Worm (Caenorhabditis elegans) whole organism, L3 larva: ENCODE results near the gene C25H3.10.

Experiments
- R02D3.7 ChIP-seq: fragments of 150-350 bp; optimal IDR thresholded peaks from 2 replicates; lab custom pipeline; 2014; ENCODE audit warnings: missing biosample characterization, missing genetic modification characterization
- ZK546.5 ChIP-seq: sonication (generic microtip); optimal IDR thresholded peaks from 2 replicates; lab custom pipeline; 2017; ENCODE audit warnings: missing biosample characterization, missing genetic modification characterization
- aly-2 ChIP-seq: fragments of 150-350 bp; optimal IDR thresholded peaks from 2 replicates; lab custom pipeline; 2014; ENCODE audit warnings: missing biosample characterization, missing genetic modification characterization
- ama-1 ChIP-seq: fragments of 150-350 bp; optimal IDR thresholded peaks from 2 replicates; lab custom pipeline; 2018
- ceh-16 ChIP-seq: sonication (generic microtip); optimal IDR thresholded peaks from 2 replicates; lab custom pipeline; 2017; ENCODE audit warnings: missing biosample characterization, missing genetic modification characterization
- ceh-82 ChIP-seq: fragments of 150-350 bp; optimal IDR thresholded peaks from 2 replicates; lab custom pipeline; 2014; ENCODE audit warnings: missing biosample characterization, missing genetic modification characterization
- ceh-9 ChIP-seq: sonication (generic microtip); optimal IDR thresholded peaks from 2 replicates; lab custom pipeline; 2018; ENCODE audit warnings: missing biosample characterization, missing genetic modification characterization
- daf-12 ChIP-seq: fragments of 150-350 bp; optimal IDR thresholded peaks from 2 replicates; lab custom pipeline; 2014; ENCODE audit warnings: missing biosample characterization, missing genetic modification reagents, missing genetic modification characterization
- egl-27 ChIP-seq: sonication (generic microtip); optimal IDR thresholded peaks from 4 replicates; lab custom pipeline; 2017; ENCODE audit warnings: missing biosample characterization, missing genetic modification reagents, missing genetic modification characterization
- egl-5 ChIP-seq: fragments of 150-350 bp; optimal IDR thresholded peaks from 2 replicates; lab custom pipeline; 2017; ENCODE audit warnings: missing biosample characterization, missing genetic modification reagents, missing genetic modification characterization, inconsistent platforms
- elt-2 ChIP-seq: sonication (generic microtip); optimal IDR thresholded peaks from 2 replicates; lab custom pipeline; 2016; ENCODE audit warnings: missing genetic modification reagents, mild to moderate bottlenecking, missing genetic modification characterization, missing compliant biosample characterization
- elt-3 ChIP-seq, 3 experiments: fragments of 150-350 bp in 1 of 3; sonication (generic microtip) in 2 of 3; optimal IDR thresholded peaks; 2 replicates in 2 of 3; 4 replicates in 1 of 3; lab custom pipeline; 2014 to 2017; ENCODE audit warnings: missing biosample characterization in 3 of 3, missing genetic modification characterization in 3 of 3
- eor-1 ChIP-seq, 2 experiments: fragments of 150-350 bp; optimal IDR thresholded peaks; 2 replicates each; lab custom pipeline; 2014 to 2018; ENCODE audit warnings: missing biosample characterization in 2 of 2, missing genetic modification characterization in 2 of 2
- fkh-10 ChIP-seq: sonication (generic microtip); optimal IDR thresholded peaks from 2 replicates; lab custom pipeline; 2017; ENCODE audit warnings: missing biosample characterization, missing genetic modification reagents, missing genetic modification characterization
- fkh-2 ChIP-seq: fragments of 150-350 bp; optimal IDR thresholded peaks from 2 replicates; lab custom pipeline; 2014; ENCODE audit warnings: missing biosample characterization, missing genetic modification reagents, missing genetic modification characterization
- fos-1 ChIP-seq: fragments of 150-350 bp; optimal IDR thresholded peaks from 2 replicates; lab custom pipeline; 2014; ENCODE audit warnings: missing biosample characterization, missing genetic modification characterization
- hmg-11 ChIP-seq: sonication (generic microtip); optimal IDR thresholded peaks from 2 replicates; lab custom pipeline; 2016; ENCODE audit warnings: missing genetic modification characterization, missing compliant biosample characterization
- lin-15B ChIP-seq: fragments of 150-350 bp; optimal IDR thresholded peaks from 2 replicates; lab custom pipeline; 2014; ENCODE audit warnings: missing biosample characterization, missing genetic modification characterization
- lin-39 ChIP-seq: fragments of 150-350 bp; optimal IDR thresholded peaks from 2 replicates; lab custom pipeline; 2018; ENCODE audit warnings: missing biosample characterization, missing genetic modification reagents, missing genetic modification characterization
- lsy-12 ChIP-seq: sonication (generic microtip); optimal IDR thresholded peaks from 2 replicates; lab custom pipeline; 2016; ENCODE audit warnings: mild to moderate bottlenecking, missing genetic modification characterization, missing compliant biosample characterization
- mdl-1 ChIP-seq: fragments of 150-350 bp; optimal IDR thresholded peaks from 2 replicates; lab custom pipeline; 2014; ENCODE audit warnings: missing biosample characterization, missing genetic modification characterization
- mml-1 ChIP-seq: fragments of 150-350 bp; sonication (generic microtip); optimal IDR thresholded peaks from 3 replicates; lab custom pipeline; 2014; ENCODE audit warnings: missing biosample characterization, missing genetic modification characterization
- nfya-1 ChIP-seq: sonication (generic microtip); optimal IDR thresholded peaks from 2 replicates; lab custom pipeline; 2017; ENCODE audit warnings: missing genetic modification characterization, mild to moderate bottlenecking, missing compliant biosample characterization, antibody characterized with exemption, moderate library complexity; ENCODE audit not compliant: insufficient read depth
- nhr-11 ChIP-seq: fragments of 150-350 bp; optimal IDR thresholded peaks from 2 replicates; lab custom pipeline; 2014; ENCODE audit warnings: missing biosample characterization, missing genetic modification characterization
- nhr-23 ChIP-seq: fragments of 150-350 bp; optimal IDR thresholded peaks from 2 replicates; lab custom pipeline; 2014; ENCODE audit warnings: missing biosample characterization, missing genetic modification reagents, missing genetic modification characterization
- nhr-237 ChIP-seq: fragments of 150-350 bp; optimal IDR thresholded peaks from 2 replicates; lab custom pipeline; 2014; ENCODE audit warnings: missing biosample characterization, missing genetic modification characterization
- nhr-25 ChIP-seq: sonication (generic microtip); optimal IDR thresholded peaks from 2 replicates; lab custom pipeline; 2017; ENCODE audit warnings: missing biosample characterization, missing genetic modification characterization
- nhr-43 ChIP-seq: sonication (generic microtip); optimal IDR thresholded peaks from 2 replicates; lab custom pipeline; 2016; ENCODE audit warnings: mild to moderate bottlenecking, missing genetic modification characterization, missing compliant biosample characterization; ENCODE audit not compliant: poor library complexity, severe bottlenecking
- nhr-67 ChIP-seq: fragments of 150-350 bp; optimal IDR thresholded peaks from 2 replicates; lab custom pipeline; 2014; ENCODE audit warnings: missing biosample characterization, missing genetic modification characterization
- nhr-76 ChIP-seq: fragments of 150-350 bp; sonication (generic microtip); optimal IDR thresholded peaks from 5 replicates; lab custom pipeline; 2014; ENCODE audit warnings: missing biosample characterization, missing genetic modification characterization
- pha-4 ChIP-seq: fragments of 150-350 bp; optimal IDR thresholded peaks from 2 replicates; lab custom pipeline; 2014; ENCODE audit warnings: missing biosample characterization, missing genetic modification reagents, missing genetic modification characterization
- pqm-1 ChIP-seq: fragments of 150-350 bp; optimal IDR thresholded peaks from 2 replicates; lab custom pipeline; 2017; ENCODE audit warnings: missing biosample characterization, missing genetic modification characterization, inconsistent platforms
- sea-2 ChIP-seq: fragments of 150-350 bp; sonication (generic microtip); optimal IDR thresholded peaks from 4 replicates; lab custom pipeline; 2014; ENCODE audit warnings: missing biosample characterization, missing genetic modification reagents, missing genetic modification characterization
- skn-1 ChIP-seq: fragments of 150-350 bp; optimal IDR thresholded peaks from 2 replicates; lab custom pipeline; 2014; ENCODE audit warnings: missing biosample characterization, missing genetic modification characterization
- snpc-4 ChIP-seq: fragments of 150-350 bp; optimal IDR thresholded peaks from 2 replicates; lab custom pipeline; 2014; ENCODE audit warnings: missing biosample characterization, missing genetic modification characterization
- unc-39 ChIP-seq: sonication (generic microtip); optimal IDR thresholded peaks from 4 replicates; lab custom pipeline; 2017; ENCODE audit warnings: missing biosample characterization, missing genetic modification characterization
- zag-1 ChIP-seq: fragments of 150-350 bp; optimal IDR thresholded peaks from 2 replicates; lab custom pipeline; 2014; ENCODE audit warnings: missing biosample characterization, missing genetic modification characterization
- ztf-11 ChIP-seq: fragments of 150-350 bp; optimal IDR thresholded peaks from 2 replicates; lab custom pipeline; 2014; ENCODE audit warnings: missing biosample characterization, missing genetic modification characterization
- ztf-4 ChIP-seq: fragments of 150-350 bp; optimal IDR thresholded peaks from 2 replicates; lab custom pipeline; 2014; ENCODE audit warnings: missing biosample characterization, missing genetic modification characterization

Gene C25H3.10

DNA sequence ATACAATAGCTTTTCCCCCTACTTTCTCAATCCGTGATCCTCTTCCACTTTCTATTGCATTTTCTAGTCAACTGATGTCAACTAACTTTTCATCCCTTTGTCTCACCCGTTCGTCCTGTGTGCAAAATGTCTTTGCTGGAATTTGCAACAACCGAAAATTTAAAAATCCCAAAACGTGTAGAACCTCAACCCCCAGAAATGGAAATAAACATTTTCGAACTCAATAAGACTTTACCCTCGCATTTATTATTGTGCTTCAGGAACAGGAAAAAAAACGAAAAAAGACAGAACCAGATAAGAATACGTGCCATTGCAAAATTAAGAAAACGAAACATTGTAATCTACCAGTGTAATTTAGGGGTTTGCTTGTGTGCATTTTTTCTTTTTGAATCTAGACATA lies 13.4 kb upstream of the C25H3.10 start:
- TF ChIP-seq ama-1 (lab: Kevin White, UChicago) (peak; percentile 33), ztf-4 (tag; lab: Kevin White, UChicago) (peak; percentile 44), elt-2 (peak; percentile 22), hmg-11 (no peak)
- TF ChIP-seq, all 47 proteins: peak for 3

DNA sequence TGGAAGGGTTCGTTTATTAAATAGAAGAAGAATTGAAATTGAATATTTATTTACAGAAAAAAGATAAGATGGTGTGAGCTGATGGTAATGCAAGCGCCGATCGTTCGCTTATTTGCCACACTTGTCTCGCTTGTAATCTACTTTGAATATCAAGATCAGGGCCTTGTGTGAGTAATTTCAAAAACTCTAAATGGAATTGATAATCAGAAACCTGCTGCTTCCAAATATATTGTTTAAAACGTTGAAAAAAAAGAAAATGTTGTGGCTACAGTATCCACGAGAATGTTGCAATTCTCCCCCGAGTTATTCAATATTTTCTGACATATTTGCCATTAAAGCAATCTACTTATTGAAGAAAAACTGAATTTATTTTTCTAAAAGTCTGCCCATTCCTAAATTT lies 12.1 kb upstream of the C25H3.10 start:
- TF ChIP-seq nhr-237 = no peak
- TF ChIP-seq, all 47 proteins: peak for 0

DNA sequence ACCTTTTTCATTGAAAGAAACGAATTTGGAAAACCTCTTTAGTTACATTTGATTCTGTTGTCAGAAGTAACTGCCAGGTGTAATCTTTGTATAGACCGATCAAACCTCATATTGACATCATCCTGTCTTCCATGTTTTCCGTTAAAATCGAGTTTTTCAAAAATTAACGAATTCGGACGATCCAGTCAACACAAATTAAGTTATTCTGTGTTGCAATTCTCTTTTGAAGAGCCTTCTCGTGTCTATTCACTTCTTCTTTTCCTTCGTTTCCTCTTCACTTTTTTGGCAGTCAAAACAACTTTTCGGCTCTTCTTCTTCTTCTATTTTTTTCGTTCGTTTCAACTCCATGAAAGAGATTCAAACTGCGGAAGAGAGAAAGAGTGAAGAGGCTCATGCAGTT lies 9.4 kb upstream of the C25H3.10 start:
- TF ChIP-seq nhr-11 (tag; lab: Kevin White, UChicago) (no peak), nhr-67 (tag; lab: Kevin White, UChicago) (no peak), aly-2 (tag; lab: Kevin White, UChicago) (no peak), nhr-237 (no peak), fkh-10 (GFP tag; lab: Kevin White, UChicago) (peak; percentile 95), elt-3 (tag; optimal IDR thresholded peaks at IDR 0.05; lab: Kevin White, UChicago) (no peak), nfya-1 (peak; percentile 18), egl-27 (no peak), daf-12 (no peak)

DNA sequence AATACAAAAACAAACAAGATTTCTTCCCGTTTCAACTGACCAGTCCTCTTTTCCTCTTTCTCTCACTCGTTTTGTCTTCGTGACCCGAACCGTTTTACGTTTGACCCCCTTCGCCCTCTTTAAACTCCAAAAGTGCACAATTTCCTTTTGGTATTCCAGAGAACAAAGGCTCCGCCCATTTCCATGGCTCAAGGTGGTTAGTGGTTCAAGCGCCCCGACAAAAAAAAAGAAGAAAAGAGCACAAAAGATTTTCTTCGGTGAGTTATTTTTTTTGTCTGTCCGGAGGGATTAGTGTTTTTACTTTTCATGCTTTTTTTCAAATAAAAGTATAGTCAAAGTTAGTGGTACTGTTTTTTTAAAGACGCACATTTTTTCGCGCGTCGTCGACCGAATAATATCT lies 8.8 kb upstream of the C25H3.10 start, which contains the start of gene osta-2:
Gene osta-2 (plus strand): TSS at position 160 of the 400 bp plus-strand sequence.
- TF ChIP-seq nfya-1 (peak; percentile 41), ceh-16 (tag; lab: Kevin White, UChicago) (no peak), nhr-23 (tag; lab: Kevin White, UChicago) (no peak), egl-5 (tag; lab: Kevin White, UChicago) (peak; percentile 6), pha-4 (tag; lab: Kevin White, UChicago) (peak; percentile 25)

DNA sequence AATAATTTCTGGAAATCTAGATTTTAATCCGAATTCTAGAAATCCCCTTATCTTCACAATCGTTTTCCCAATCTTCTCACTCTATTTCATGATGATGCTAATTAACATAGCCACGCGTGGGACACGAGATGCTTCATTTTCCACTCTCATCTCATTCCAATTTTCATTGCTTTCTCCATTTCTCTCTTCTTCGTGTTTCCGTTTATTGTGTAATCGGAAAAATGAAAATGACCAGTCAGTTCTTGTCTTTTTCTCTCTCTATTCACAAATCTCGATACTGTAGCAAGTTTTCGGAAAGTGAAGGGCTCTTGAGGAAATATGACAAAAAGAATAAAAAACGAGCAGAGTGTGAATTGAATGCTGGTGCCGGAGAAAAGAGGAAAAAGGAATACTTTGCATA lies 5.7 kb upstream of the C25H3.10 start:
- TF ChIP-seq ZK546.5 (tag; lab: Kevin White, UChicago) = no peak
- TF ChIP-seq zag-1 (tag; lab: Kevin White, UChicago) = no peak
- peak; percentile 6 for TF ChIP-seq egl-5 (tag; lab: Kevin White, UChicago)

DNA sequence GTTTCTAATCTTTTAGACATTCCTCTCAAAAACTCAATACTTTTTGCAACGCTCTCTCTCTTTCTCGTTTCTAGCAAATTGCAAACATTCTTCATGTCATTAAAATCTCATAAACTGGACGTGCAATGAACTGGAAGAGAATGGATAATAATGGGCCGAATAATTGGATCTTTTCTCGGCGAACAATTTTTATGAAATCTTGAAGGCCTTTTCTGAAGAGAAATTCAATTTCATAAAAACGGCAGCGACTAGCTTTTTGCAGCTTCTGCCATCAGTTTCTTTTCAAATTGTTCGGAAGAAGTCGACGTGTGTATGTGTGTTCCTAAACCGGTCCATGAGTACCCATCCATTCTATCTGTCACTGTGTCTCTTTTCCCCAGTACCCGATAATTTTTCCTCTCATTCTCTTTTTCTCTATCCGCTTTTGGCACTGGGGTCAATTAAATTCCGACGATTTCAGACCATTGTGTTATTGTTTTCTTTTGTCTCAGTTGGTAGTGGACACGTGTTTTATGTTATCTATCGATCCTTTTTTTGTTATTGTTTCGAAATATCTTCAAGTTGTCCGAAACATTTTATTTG lies 3.9 kb upstream of the C25H3.10 start:
- no peak for TF ChIP-seq ceh-16 (tag; lab: Kevin White, UChicago)
- TF ChIP-seq nhr-25 (tag; lab: Kevin White, UChicago) = peak; percentile 62
- TF ChIP-seq egl-5 (tag; lab: Kevin White, UChicago) = peak; percentile 91
- peak; percentile 30 for TF ChIP-seq hmg-11
- TF ChIP-seq snpc-4 (tag; lab: Kevin White, UChicago) = peak; percentile 11
- TF ChIP-seq pqm-1 (tag; lab: Kevin White, UChicago) = no peak
- TF ChIP-seq nhr-23 (tag; lab: Kevin White, UChicago) = peak; percentile 13
- TF ChIP-seq ceh-9 (tag; lab: Kevin White, UChicago) = no peak

DNA sequence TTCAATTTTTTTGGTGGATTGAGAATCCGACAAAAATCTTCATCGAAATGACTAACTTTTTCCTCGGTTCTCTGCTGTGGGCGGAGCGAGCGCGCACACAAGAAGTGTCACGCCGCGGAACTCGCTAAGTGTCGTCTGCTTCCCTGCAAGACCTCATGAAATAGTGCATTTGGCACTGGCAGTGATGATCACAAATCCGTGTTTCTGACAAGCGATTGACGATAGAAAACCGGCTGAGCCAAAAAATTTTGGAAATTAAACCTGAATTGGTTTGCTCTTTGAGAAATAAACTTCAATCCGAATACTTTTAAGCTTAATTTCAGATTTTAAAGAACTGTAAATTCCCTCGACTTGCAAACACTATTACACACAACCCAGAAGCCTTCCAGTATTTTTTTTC lies 2.7 kb upstream of the C25H3.10 start:
- TF ChIP-seq nhr-237 = no peak
- peak; percentile 0 for TF ChIP-seq lsy-12 (tag; lab: Kevin White, UChicago)
- TF ChIP-seq nhr-11 (tag; lab: Kevin White, UChicago) = no peak
- peak; percentile 40 for TF ChIP-seq ceh-82
- TF ChIP-seq aly-2 (tag; lab: Kevin White, UChicago) = peak; percentile 81
- TF ChIP-seq lin-15B (tag; lab: Kevin White, UChicago) = peak; percentile 29
- no peak for TF ChIP-seq egl-5 (tag; lab: Kevin White, UChicago)
- no peak for TF ChIP-seq ceh-16 (tag; lab: Kevin White, UChicago)
- TF ChIP-seq pqm-1 (tag; lab: Kevin White, UChicago) = peak; percentile 40
- no peak for TF ChIP-seq unc-39
- peak; percentile 81 for TF ChIP-seq nhr-23 (tag; lab: Kevin White, UChicago)
- no peak for TF ChIP-seq mdl-1 (tag; lab: Kevin White, UChicago)
- no peak for TF ChIP-seq eor-1 (tag; optimal IDR thresholded peaks at IDR 0.05; lab: Kevin White, UChicago)
- peak; percentile 96 for TF ChIP-seq ama-1 (lab: Kevin White, UChicago)
- peak; percentile 99 for TF ChIP-seq snpc-4 (tag; lab: Kevin White, UChicago)
- TF ChIP-seq ztf-11 (tag; lab: Kevin White, UChicago) = no peak
- peak; percentile 39 for TF ChIP-seq hmg-11
- no peak for TF ChIP-seq mml-1 (tag; lab: Kevin White, UChicago)
- no peak for TF ChIP-seq nhr-76 (tag; lab: Kevin White, UChicago)
- no peak for TF ChIP-seq fos-1
- TF ChIP-seq fkh-2 = no peak
- peak; percentile 50 for TF ChIP-seq R02D3.7 (tag; lab: Kevin White, UChicago)
- peak; percentile 68 for TF ChIP-seq nhr-43 (tag; lab: Kevin White, UChicago)
- no peak for TF ChIP-seq sea-2
- peak; percentile 10 for TF ChIP-seq lin-39 (tag; lab: Kevin White, UChicago)
- peak; percentile 59 for TF ChIP-seq nhr-25 (tag; lab: Kevin White, UChicago)
- peak; percentile 26 for TF ChIP-seq skn-1 (tag; lab: Kevin White, UChicago)
- no peak for TF ChIP-seq zag-1 (tag; lab: Kevin White, UChicago)
- no peak for TF ChIP-seq egl-27
- TF ChIP-seq elt-3 (tag; optimal IDR thresholded peaks at IDR 0.05; lab: Kevin White, UChicago) = no peak
